Fruit fly (Drosophila melanogaster) whole organism, embryonic: Measurements from ENCODE around the gene CG17637.

Experiments
- Ada2b ChIP-seq: fragments of 200-800 bp; sonication (Bioruptor generic); IDR thresholded peaks from 2 replicates; pipeline ENCODE4 v1.3.6; 2022; ENCODE audit warnings: missing biosample characterization, missing genetic modification characterization
- Atf6 ChIP-seq: fragments of 200-800 bp; sonication (Bioruptor generic); IDR thresholded peaks from 2 replicates; pipeline ENCODE4 v1.3.6; 2022; ENCODE audit warnings: missing biosample characterization, missing genetic modification characterization
- B-H1 ChIP-seq: fragments of 200-800 bp; sonication (Bioruptor generic); IDR thresholded peaks from 3 replicates; pipeline ENCODE4 v1.3.6; 2022; ENCODE audit warnings: missing biosample characterization, missing genetic modification characterization
- CG10431 ChIP-seq: fragments of 200-800 bp; sonication (Bioruptor generic); optimal IDR thresholded peaks from 3 replicates; lab custom pipeline; 2018; ENCODE audit warnings: missing biosample characterization, mild to moderate bottlenecking, missing genetic modification characterization
- CG12219 ChIP-seq: fragments of 200-800 bp; sonication (Bioruptor generic); optimal IDR thresholded peaks from 3 replicates; lab custom pipeline; 2018; ENCODE audit warnings: missing biosample characterization, mild to moderate bottlenecking, missing genetic modification characterization
- CG15269 ChIP-seq: fragments of 200-800 bp; sonication (Bioruptor generic); optimal IDR thresholded peaks from 2 replicates; lab custom pipeline; 2018; ENCODE audit warnings: missing biosample characterization, mild to moderate bottlenecking, missing genetic modification characterization, moderate library complexity
- CG15514 ChIP-seq: fragments of 200-800 bp; sonication (Bioruptor generic); optimal IDR thresholded peaks from 3 replicates; lab custom pipeline; 2017; ENCODE audit warnings: missing biosample characterization, missing genetic modification characterization, mild to moderate bottlenecking, moderate library complexity, missing genetic modification reagents
- CG16863 ChIP-seq: fragments of 200-800 bp; sonication (Bioruptor generic); optimal IDR thresholded peaks from 3 replicates; lab custom pipeline; 2016; ENCODE audit warnings: missing biosample characterization, missing genetic modification characterization
- CG17328 ChIP-seq: fragments of 200-800 bp; sonication (Bioruptor generic); IDR thresholded peaks from 2 replicates; pipeline ENCODE4 v1.3.6; 2022; ENCODE audit warnings: missing biosample characterization, missing genetic modification characterization
- CG17361 ChIP-seq: fragments of 200-800 bp; sonication (Bioruptor generic); IDR thresholded peaks from 3 replicates; pipeline ENCODE4 v1.3.6; 2022; ENCODE audit warnings: missing biosample characterization, missing genetic modification characterization
- CG17385 ChIP-seq: fragments of 200-800 bp; sonication (Bioruptor generic); optimal IDR thresholded peaks from 3 replicates; lab custom pipeline; 2018; ENCODE audit warnings: missing biosample characterization, mild to moderate bottlenecking, missing genetic modification characterization
- CG17568 ChIP-seq: fragments of 200-800 bp; sonication (Bioruptor generic); optimal IDR thresholded peaks from 2 replicates; lab custom pipeline; 2018; ENCODE audit warnings: missing biosample characterization, mild to moderate bottlenecking, missing genetic modification characterization, moderate library complexity
- CG2199 ChIP-seq: fragments of 200-800 bp; sonication (Bioruptor generic); IDR thresholded peaks from 3 replicates; pipeline ENCODE4 v1.3.6; 2022; ENCODE audit warnings: missing biosample characterization, missing genetic modification characterization
- CG2889 ChIP-seq: fragments of 200-800 bp; sonication (Bioruptor generic); IDR thresholded peaks from 3 replicates; pipeline ENCODE4 v1.3.6; 2022; ENCODE audit warnings: missing biosample characterization, missing genetic modification characterization
- CG31441 ChIP-seq: fragments of 200-800 bp; sonication (Bioruptor generic); IDR thresholded peaks from 2 replicates; pipeline ENCODE4 v1.3.6; 2022; ENCODE audit warnings: missing biosample characterization, missing genetic modification characterization
- CG3838 ChIP-seq: fragments of 200-800 bp; sonication (Bioruptor generic); optimal IDR thresholded peaks from 3 replicates; lab custom pipeline; 2016; ENCODE audit warnings: missing biosample characterization, missing genetic modification characterization
- CG4854 ChIP-seq: fragments of 200-800 bp; sonication (Bioruptor generic); optimal IDR thresholded peaks from 2 replicates; lab custom pipeline; 2016; ENCODE audit warnings: missing biosample characterization, missing genetic modification characterization, inconsistent platforms
- CG5245 ChIP-seq: fragments of 200-800 bp; sonication (Bioruptor generic); optimal IDR thresholded peaks from 3 replicates; lab custom pipeline; 2016; ENCODE audit warnings: missing biosample characterization, missing genetic modification characterization
- CG6254 ChIP-seq: fragments of 200-800 bp; sonication (Bioruptor generic); optimal IDR thresholded peaks from 3 replicates; lab custom pipeline; 2017; ENCODE audit warnings: mild to moderate bottlenecking, missing biosample characterization, missing genetic modification reagents, missing genetic modification characterization
- CG6689 ChIP-seq: fragments of 200-800 bp; sonication (Bioruptor generic); IDR thresholded peaks from 2 replicates; pipeline ENCODE4 v1.3.6; 2022; ENCODE audit warnings: missing biosample characterization, missing genetic modification characterization
- CG6765 ChIP-seq: fragments of 200-800 bp; sonication (Bioruptor generic); optimal IDR thresholded peaks from 3 replicates; lab custom pipeline; 2017; ENCODE audit warnings: missing biosample characterization, mild to moderate bottlenecking, missing genetic modification characterization
- CG7745 ChIP-seq: fragments of 200-800 bp; sonication (Bioruptor generic); optimal IDR thresholded peaks from 2 replicates; lab custom pipeline; 2018; ENCODE audit warnings: missing biosample characterization, mild to moderate bottlenecking, missing genetic modification characterization, moderate library complexity
- CG8924 ChIP-seq: fragments of 200-800 bp; optimal IDR thresholded peaks from 3 replicates; lab custom pipeline; 2019; ENCODE audit warnings: missing biosample characterization, mild to moderate bottlenecking, missing genetic modification characterization, moderate library complexity
- Dad ChIP-seq: fragments of 200-800 bp; sonication (Bioruptor generic); optimal IDR thresholded peaks from 3 replicates; lab custom pipeline; 2016; ENCODE audit warnings: missing biosample characterization, missing genetic modification characterization
- Dbx ChIP-seq: fragments of 200-800 bp; sonication (Bioruptor generic); IDR thresholded peaks from 3 replicates; pipeline ENCODE4 v1.3.6; 2022; ENCODE audit warnings: missing biosample characterization, missing genetic modification characterization
- HmgD ChIP-seq: fragments of 200-800 bp; sonication (Bioruptor generic); optimal IDR thresholded peaks from 3 replicates; lab custom pipeline; 2016; ENCODE audit warnings: missing biosample characterization, missing genetic modification characterization
- Med ChIP-seq: fragments of 200-800 bp; sonication (Bioruptor generic); peaks from one replicate; lab custom pipeline; 2016; ENCODE audit warnings: missing biosample characterization, missing genetic modification characterization, mild to moderate bottlenecking, inconsistent platforms, moderate library complexity
- Meics ChIP-seq: fragments of 200-800 bp; sonication (Bioruptor generic); optimal IDR thresholded peaks from 2 replicates; lab custom pipeline; 2017; ENCODE audit warnings: missing biosample characterization, mild to moderate bottlenecking, missing genetic modification characterization
- Pdp1 ChIP-seq, 2 experiments: fragments of 200-800 bp; sonication (Bioruptor generic); optimal IDR thresholded peaks; 3 replicates each; lab custom pipeline; 2016; ENCODE audit warnings: missing biosample characterization in 2 of 2, missing genetic modification characterization in 2 of 2, mild to moderate bottlenecking in 1 of 2, moderate library complexity in 1 of 2
- Rx ChIP-seq: fragments of 200-800 bp; sonication (Bioruptor generic); IDR thresholded peaks from 2 replicates; pipeline ENCODE4 v1.3.6; 2022; ENCODE audit warnings: missing biosample characterization, missing genetic modification characterization
- Side ChIP-seq: fragments of 200-800 bp; sonication (Bioruptor generic); optimal IDR thresholded peaks from 2 replicates; lab custom pipeline; 2016; ENCODE audit warnings: missing biosample characterization, missing genetic modification characterization
- Sox102F ChIP-seq: fragments of 200-800 bp; sonication (Bioruptor generic); optimal IDR thresholded peaks from 2 replicates; lab custom pipeline; 2018; ENCODE audit warnings: missing biosample characterization, mild to moderate bottlenecking, missing genetic modification characterization, moderate library complexity
- Taf1 ChIP-seq: fragments of 200-800 bp; sonication (Bioruptor generic); IDR thresholded peaks from 2 replicates; pipeline ENCODE4 v1.3.6; 2022; ENCODE audit warnings: missing biosample characterization, missing genetic modification characterization
- az2 ChIP-seq: fragments of 200-800 bp; sonication (Bioruptor generic); optimal IDR thresholded peaks from 3 replicates; lab custom pipeline; 2016; ENCODE audit warnings: missing biosample characterization, missing genetic modification characterization
- ci ChIP-seq: fragments of 200-800 bp; sonication (Bioruptor generic); IDR thresholded peaks from 3 replicates; pipeline ENCODE4 v1.3.6; 2022; ENCODE audit warnings: missing biosample characterization, missing genetic modification characterization
- esg ChIP-seq: fragments of 200-800 bp; sonication (Bioruptor generic); conservative IDR thresholded peaks from 2 replicates; pipeline ENCODE4 v1.3.6; 2022; ENCODE audit warnings: missing biosample characterization, missing genetic modification characterization
- eve ChIP-seq, 2 experiments: fragments of >200 bp; optimal IDR thresholded peaks; 2 replicates each; lab custom pipeline; 2017; ENCODE audit warnings: missing biosample characterization in 2 of 2, missing genetic modification characterization in 2 of 2
- gcm ChIP-seq: fragments of 200-800 bp; sonication (Bioruptor generic); optimal IDR thresholded peaks from 2 replicates; lab custom pipeline; 2019; ENCODE audit warnings: missing biosample characterization, mild to moderate bottlenecking, missing genetic modification characterization, moderate library complexity
- mirr ChIP-seq: fragments of 200-800 bp; sonication (Bioruptor generic); optimal IDR thresholded peaks from 3 replicates; lab custom pipeline; 2018; ENCODE audit warnings: missing biosample characterization, mild to moderate bottlenecking, missing genetic modification characterization
- pan ChIP-seq, 4 experiments: fragments of >200 bp in 3 of 4; fragments of 200-800 bp in 1 of 4; sonication (Bioruptor generic) in 1 of 4; optimal IDR thresholded peaks in 3 of 4; IDR thresholded peaks in 1 of 4; 2 replicates each; pipeline versions ENCODE4 v1.3.6 to Lab custom; 2017 to 2022; ENCODE audit warnings: missing biosample characterization in 2 of 4, missing genetic modification characterization in 2 of 4, mixed read lengths in 1 of 4
- pb ChIP-seq: fragments of 200-800 bp; sonication (Bioruptor generic); optimal IDR thresholded peaks from 3 replicates; lab custom pipeline; 2016; ENCODE audit warnings: missing biosample characterization, missing genetic modification characterization
- pros ChIP-seq: fragments of 200-800 bp; sonication (Bioruptor generic); optimal IDR thresholded peaks from 3 replicates; lab custom pipeline; 2019; ENCODE audit warnings: missing biosample characterization, mild to moderate bottlenecking, missing genetic modification characterization, moderate library complexity
- pum ChIP-seq: fragments of 200-800 bp; sonication (Bioruptor generic); optimal IDR thresholded peaks from 2 replicates; lab custom pipeline; 2016; ENCODE audit warnings: missing biosample characterization, missing genetic modification characterization
- sd ChIP-seq: fragments of 200-800 bp; sonication (Bioruptor generic); optimal IDR thresholded peaks from 3 replicates; lab custom pipeline; 2018; ENCODE audit warnings: missing biosample characterization, mild to moderate bottlenecking, missing genetic modification characterization, moderate library complexity
- sens ChIP-seq: fragments of 200-800 bp; sonication (Bioruptor generic); peaks from one replicate; lab custom pipeline; 2016; ENCODE audit warnings: missing biosample characterization, missing genetic modification characterization
- seq ChIP-seq: fragments of 200-800 bp; sonication (Bioruptor generic); IDR thresholded peaks from 2 replicates; pipeline ENCODE4 v1.3.6; 2022; ENCODE audit warnings: missing biosample characterization, missing genetic modification characterization
- zfh2 ChIP-seq: fragments of 200-800 bp; sonication (Bioruptor generic); optimal IDR thresholded peaks from 2 replicates; lab custom pipeline; 2016; ENCODE audit warnings: missing biosample characterization, missing genetic modification characterization

The CG17637 gene

dm6 chr3L:20473021-20473799, 30.8 kb upstream of the CG17637 start, which contains the start of the genes CG32428 and CG5969 (continued):
- TF ChIP-seq CG6765 (peak; percentile 12), pan (optimal IDR thresholded peaks at IDR 0.05; lab: Kevin White, UChicago) (no peak), pan (GFP tag; optimal IDR thresholded peaks at IDR 0.05 in 1 of 2, IDR thresholded peaks at IDR 0.05 in 1 of 2) (peak in 1 of 2 experiments; percentile 77), Atf6 (GFP tag; lab: Robert Waterston, UW) (peak; percentile 9; the same call in 1 of the 2 replicates), CG2889 (GFP tag; lab: Robert Waterston, UW) (no peak; the same call in 2 of the 3 replicates), Dad (GFP tag; lab: Kevin White, UChicago) (no peak), CG8924 (tag; lab: Kevin White, UChicago) (peak; percentile 70), CG15514 (GFP tag; lab: Kevin White, UChicago) (peak; percentile 55), CG17328 (GFP tag; lab: Robert Waterston, UW) (peak; percentile 54), ci (GFP tag; lab: Robert Waterston, UW) (peak; percentile 36; the same call in 2 of the 3 replicates), B-H1 (GFP tag; lab: Robert Waterston, UW) (peak; percentile 62), pum (GFP tag; lab: Kevin White, UChicago) (peak; percentile 12), CG5245 (GFP tag; lab: Kevin White, UChicago) (no peak), az2 (peak; percentile 53), Taf1 (GFP tag; lab: Robert Waterston, UW) (peak; percentile 49), CG6254 (GFP tag; lab: Kevin White, UChicago) (peak; percentile 8), CG17385 (GFP tag; lab: Kevin White, UChicago) (peak; percentile 49), Rx (GFP tag; lab: Robert Waterston, UW) (peak; percentile 49; the same call in 1 of the 2 replicates), Sox102F (GFP tag; lab: Kevin White, UChicago) (peak; percentile 51), CG15269 (tag; lab: Kevin White, UChicago) (peak; percentile 70), mirr (peak; percentile 29)

- TF ChIP-seq gcm: peak; percentile 80
- TF ChIP-seq CG3838 (GFP tag; lab: Kevin White, UChicago): peak; percentile 53
- TF ChIP-seq CG10431: peak; percentile 76
- peak; percentile 75 for TF ChIP-seq CG17568 (GFP tag; lab: Kevin White, UChicago)
- peak in 1 of 2 experiments; percentile 99 for TF ChIP-seq Pdp1 (GFP tag; optimal IDR thresholded peaks at IDR 0.05; lab: Kevin White, UChicago)
- peak; percentile 37 for TF ChIP-seq sens (GFP tag; lab: Kevin White, UChicago)
- peak in 1 of 2 experiments; percentile 86 for TF ChIP-seq eve (GFP tag; optimal IDR thresholded peaks at IDR 0.05; lab: Kevin White, UChicago)
- no peak for TF ChIP-seq Meics (GFP tag; lab: Kevin White, UChicago)
- TF ChIP-seq CG17361 (GFP tag; lab: Robert Waterston, UW): no peak
- no peak for TF ChIP-seq sd (tag; lab: Kevin White, UChicago)
- TF ChIP-seq Med (GFP tag; lab: Kevin White, UChicago): peak; percentile 19
Observed at dm6 chr3L:20474197-20474788, 29.7 kb upstream of the CG17637 start, which contains the start of gene isoQC. TSS of gene isoQC (plus strand) at chr3L:20474466.

dm6 chr3L:20474789-20475208, 29.2 kb upstream of the CG17637 start:
- TF ChIP-seq CG2199 (GFP tag; lab: Robert Waterston, UW): no peak
- no peak for TF ChIP-seq Ada2b (GFP tag; lab: Robert Waterston, UW)
- peak; percentile 83 for TF ChIP-seq CG16863
- no peak for TF ChIP-seq Dbx (GFP tag; lab: Robert Waterston, UW)
- peak; percentile 90 for TF ChIP-seq zfh2 (GFP tag; lab: Kevin White, UChicago)
- no peak for TF ChIP-seq CG6689
- no peak for TF ChIP-seq CG31441 (GFP tag; lab: Robert Waterston, UW)
- TF ChIP-seq CG4854: peak; percentile 80
- TF ChIP-seq pb (GFP tag; lab: Kevin White, UChicago): peak; percentile 83
- TF ChIP-seq seq: no peak
- TF ChIP-seq CG12219 (GFP tag; lab: Kevin White, UChicago): peak; percentile 55
- peak; percentile 81 for TF ChIP-seq Side (GFP tag; lab: Kevin White, UChicago)
- TF ChIP-seq pros (GFP tag; lab: Kevin White, UChicago): no peak
- TF ChIP-seq esg (GFP tag; lab: Robert Waterston, UW): no peak
- TF ChIP-seq CG7745 (tag; lab: Kevin White, UChicago): no peak
- peak; percentile 77 for TF ChIP-seq HmgD (GFP tag; lab: Kevin White, UChicago)
